Worm (Caenorhabditis elegans) whole organism, L3 larva: ENCODE measurements around the gene F39E9.6.
A peak's percentile ranks its signal among the peaks of the same experiment; 100 is the strongest.

Experiments
- ZK546.5 ChIP-seq: sonication (generic microtip); optimal IDR thresholded peaks from 2 replicates; lab custom pipeline; 2017; ENCODE audit warnings: missing biosample characterization, missing genetic modification characterization
- ama-1 ChIP-seq: fragments of 150-350 bp; optimal IDR thresholded peaks from 2 replicates; lab custom pipeline; 2018
- ceh-28 ChIP-seq: fragments of 150-350 bp; optimal IDR thresholded peaks from 2 replicates; lab custom pipeline; 2014; ENCODE audit warnings: missing biosample characterization, missing genetic modification reagents, missing genetic modification characterization
- ceh-82 ChIP-seq: fragments of 150-350 bp; optimal IDR thresholded peaks from 2 replicates; lab custom pipeline; 2014; ENCODE audit warnings: missing biosample characterization, missing genetic modification characterization
- ceh-9 ChIP-seq: sonication (generic microtip); optimal IDR thresholded peaks from 2 replicates; lab custom pipeline; 2018; ENCODE audit warnings: missing biosample characterization, missing genetic modification characterization
- daf-12 ChIP-seq: fragments of 150-350 bp; optimal IDR thresholded peaks from 2 replicates; lab custom pipeline; 2014; ENCODE audit warnings: missing biosample characterization, missing genetic modification reagents, missing genetic modification characterization
- elt-1 ChIP-seq: fragments of 150-350 bp; optimal IDR thresholded peaks from 2 replicates; lab custom pipeline; 2014; ENCODE audit warnings: missing biosample characterization, missing genetic modification characterization
- elt-3 ChIP-seq, 3 experiments: fragments of 150-350 bp in 1 of 3; sonication (generic microtip) in 2 of 3; optimal IDR thresholded peaks; 2 replicates in 2 of 3; 4 replicates in 1 of 3; lab custom pipeline; 2014 to 2017; ENCODE audit warnings: missing biosample characterization in 3 of 3, missing genetic modification characterization in 3 of 3
- fos-1 ChIP-seq: fragments of 150-350 bp; optimal IDR thresholded peaks from 2 replicates; lab custom pipeline; 2014; ENCODE audit warnings: missing biosample characterization, missing genetic modification characterization
- hmg-11 ChIP-seq: sonication (generic microtip); optimal IDR thresholded peaks from 2 replicates; lab custom pipeline; 2016; ENCODE audit warnings: missing genetic modification characterization, missing compliant biosample characterization
- jun-1 ChIP-seq: fragments of 150-350 bp; optimal IDR thresholded peaks from 2 replicates; lab custom pipeline; 2014; ENCODE audit warnings: missing biosample characterization, missing genetic modification reagents, missing genetic modification characterization
- lsy-12 ChIP-seq: sonication (generic microtip); optimal IDR thresholded peaks from 2 replicates; lab custom pipeline; 2016; ENCODE audit warnings: mild to moderate bottlenecking, missing genetic modification characterization, missing compliant biosample characterization
- mml-1 ChIP-seq: fragments of 150-350 bp; sonication (generic microtip); optimal IDR thresholded peaks from 3 replicates; lab custom pipeline; 2014; ENCODE audit warnings: missing biosample characterization, missing genetic modification characterization
- nfya-1 ChIP-seq: sonication (generic microtip); optimal IDR thresholded peaks from 2 replicates; lab custom pipeline; 2017; ENCODE audit warnings: missing genetic modification characterization, mild to moderate bottlenecking, missing compliant biosample characterization, antibody characterized with exemption, moderate library complexity; ENCODE audit not compliant: insufficient read depth
- nhr-11 ChIP-seq: fragments of 150-350 bp; optimal IDR thresholded peaks from 2 replicates; lab custom pipeline; 2014; ENCODE audit warnings: missing biosample characterization, missing genetic modification characterization
- nhr-25 ChIP-seq: sonication (generic microtip); optimal IDR thresholded peaks from 2 replicates; lab custom pipeline; 2017; ENCODE audit warnings: missing biosample characterization, missing genetic modification characterization
- nhr-28 ChIP-seq: fragments of 150-350 bp; optimal IDR thresholded peaks from 2 replicates; lab custom pipeline; 2014; ENCODE audit warnings: missing biosample characterization, missing genetic modification characterization
- pha-4 ChIP-seq: fragments of 150-350 bp; optimal IDR thresholded peaks from 2 replicates; lab custom pipeline; 2014; ENCODE audit warnings: missing biosample characterization, missing genetic modification reagents, missing genetic modification characterization
- pqm-1 ChIP-seq: fragments of 150-350 bp; optimal IDR thresholded peaks from 2 replicates; lab custom pipeline; 2017; ENCODE audit warnings: missing biosample characterization, missing genetic modification characterization, inconsistent platforms
- sea-2 ChIP-seq: fragments of 150-350 bp; sonication (generic microtip); optimal IDR thresholded peaks from 4 replicates; lab custom pipeline; 2014; ENCODE audit warnings: missing biosample characterization, missing genetic modification reagents, missing genetic modification characterization
- snpc-4 ChIP-seq: fragments of 150-350 bp; optimal IDR thresholded peaks from 2 replicates; lab custom pipeline; 2014; ENCODE audit warnings: missing biosample characterization, missing genetic modification characterization
- tbx-2 ChIP-seq: sonication (generic microtip); optimal IDR thresholded peaks from 2 replicates; lab custom pipeline; 2016; ENCODE audit warnings: mild to moderate bottlenecking, missing genetic modification characterization, missing compliant biosample characterization
- unc-39 ChIP-seq: sonication (generic microtip); optimal IDR thresholded peaks from 4 replicates; lab custom pipeline; 2017; ENCODE audit warnings: missing biosample characterization, missing genetic modification characterization
- unc-62 ChIP-seq: fragments of 150-350 bp; sonication (generic microtip); optimal IDR thresholded peaks from 4 replicates; lab custom pipeline; 2014; ENCODE audit warnings: missing biosample characterization, missing genetic modification reagents, missing genetic modification characterization
- zag-1 ChIP-seq: fragments of 150-350 bp; optimal IDR thresholded peaks from 2 replicates; lab custom pipeline; 2014; ENCODE audit warnings: missing biosample characterization, missing genetic modification characterization
- ztf-4 ChIP-seq: fragments of 150-350 bp; optimal IDR thresholded peaks from 2 replicates; lab custom pipeline; 2014; ENCODE audit warnings: missing biosample characterization, missing genetic modification characterization

F39E9.6 gene

DNA sequence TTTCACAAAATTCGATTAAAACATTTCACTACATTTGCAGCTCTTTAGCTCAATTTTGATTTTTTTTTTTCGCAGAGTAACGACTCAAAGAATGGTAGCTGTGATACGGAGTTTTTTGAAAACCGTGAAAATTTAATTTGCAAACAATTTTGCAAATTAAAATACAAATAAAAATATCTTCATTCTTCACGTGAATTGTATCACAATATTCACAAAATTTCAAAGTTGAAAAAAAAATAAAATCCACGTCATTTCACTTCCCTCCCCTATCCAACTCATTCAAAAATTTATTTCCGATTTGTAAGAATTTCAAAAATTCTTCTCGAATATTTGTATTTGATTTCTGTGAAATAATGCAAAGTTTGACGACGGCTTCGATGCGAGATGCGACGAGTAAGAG, 34.7 kb downstream of the F39E9.6 start, which contains the start of gene wht-4:
wht-4 (plus strand) TSS at position 301 of the 400 bp plus-strand sequence.
- TF ChIP-seq fos-1 (tag; lab: Kevin White, UChicago) (no peak), mml-1 (tag; lab: Kevin White, UChicago) (no peak), ceh-9 (tag; lab: Kevin White, UChicago) (no peak)

DNA sequence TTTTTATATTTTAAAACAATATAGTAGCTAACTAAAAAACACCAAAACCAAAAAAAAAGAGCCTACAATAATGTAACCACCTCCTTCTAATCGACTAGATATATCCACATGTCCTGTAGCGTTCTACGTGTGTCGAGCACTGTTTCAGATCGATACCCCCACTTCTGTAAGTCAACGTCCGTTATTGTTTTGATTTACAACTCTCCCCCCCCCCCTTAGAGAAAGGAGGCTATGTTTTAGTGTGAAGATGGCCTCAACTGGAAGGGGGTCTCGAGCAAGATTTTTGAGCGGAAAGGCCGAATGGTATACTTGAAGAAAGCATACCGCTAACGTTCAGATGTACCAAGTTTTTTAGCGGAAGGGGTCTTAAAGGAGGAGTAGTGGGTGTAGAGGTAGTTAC, 35.7 kb downstream of the F39E9.6 start, which contains the start of gene F02E11.4:
F02E11.4 (minus strand) TSS at position 101 of the 400 bp plus-strand sequence.
- TF ChIP-seq ama-1 (lab: Kevin White, UChicago) (no peak), snpc-4 (tag; lab: Kevin White, UChicago) (no peak), tbx-2 (tag; lab: Kevin White, UChicago) (no peak), nhr-28 (tag; lab: Kevin White, UChicago) (no peak), sea-2 (GFP tag; lab: Kevin White, UChicago) (no peak), unc-39 (tag; lab: Kevin White, UChicago) (no peak), hmg-11 (no peak)

DNA sequence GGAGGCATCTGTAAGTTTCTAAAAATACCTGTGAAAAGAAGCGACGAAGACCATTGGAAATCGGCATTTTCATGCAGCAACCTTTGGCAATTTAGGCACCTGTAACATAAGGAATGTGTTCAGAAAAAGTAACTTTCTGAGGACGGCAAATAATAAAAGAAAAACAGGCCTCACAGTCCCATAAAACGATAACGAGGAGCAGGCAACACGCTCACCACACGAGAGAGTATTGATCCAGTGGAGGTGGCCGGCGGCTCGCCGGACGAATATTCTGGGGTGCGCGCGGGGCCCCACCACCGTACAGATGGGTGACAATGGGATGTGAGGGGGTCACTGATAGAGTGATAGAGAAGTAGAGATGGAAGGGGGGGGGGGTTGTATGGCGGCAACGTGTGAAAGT, 38.4 kb downstream of the F39E9.6 start, which contains the start of gene F02E11.3:
F02E11.3 (minus strand) TSS at position 101 of the 400 bp plus-strand sequence.
- TF ChIP-seq jun-1 (tag; lab: Kevin White, UChicago) (no peak), zag-1 (tag; lab: Kevin White, UChicago) (no peak)

DNA sequence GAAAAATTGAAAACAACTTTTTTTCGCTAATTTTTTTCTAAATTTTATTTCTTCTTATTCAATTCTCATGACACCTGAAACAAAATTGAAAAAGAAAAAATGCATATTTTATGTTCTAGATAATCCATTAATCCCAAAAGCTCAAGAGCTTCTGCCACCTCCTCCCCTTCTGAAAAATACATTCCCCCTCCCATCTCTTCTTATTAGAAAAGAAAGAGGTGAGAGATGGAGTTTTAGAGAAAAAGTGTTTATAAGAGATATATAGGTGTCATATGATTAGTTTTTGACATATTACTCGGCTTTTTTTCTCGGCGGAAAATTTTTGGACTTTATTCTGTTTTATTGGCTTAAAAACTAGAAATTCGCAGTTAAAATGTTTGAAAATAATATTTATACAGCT, 42.7 kb downstream of the F39E9.6 start:
- TF ChIP-seq unc-62 (no peak), nhr-25 (no peak), jun-1 (tag; lab: Kevin White, UChicago) (no peak), unc-39 (tag; lab: Kevin White, UChicago) (no peak), ztf-4 (no peak), pqm-1 (tag; lab: Kevin White, UChicago) (no peak), nhr-11 (tag; lab: Kevin White, UChicago) (no peak), zag-1 (tag; lab: Kevin White, UChicago) (no peak), daf-12 (tag; lab: Kevin White, UChicago) (no peak), ceh-9 (tag; lab: Kevin White, UChicago) (no peak)

DNA sequence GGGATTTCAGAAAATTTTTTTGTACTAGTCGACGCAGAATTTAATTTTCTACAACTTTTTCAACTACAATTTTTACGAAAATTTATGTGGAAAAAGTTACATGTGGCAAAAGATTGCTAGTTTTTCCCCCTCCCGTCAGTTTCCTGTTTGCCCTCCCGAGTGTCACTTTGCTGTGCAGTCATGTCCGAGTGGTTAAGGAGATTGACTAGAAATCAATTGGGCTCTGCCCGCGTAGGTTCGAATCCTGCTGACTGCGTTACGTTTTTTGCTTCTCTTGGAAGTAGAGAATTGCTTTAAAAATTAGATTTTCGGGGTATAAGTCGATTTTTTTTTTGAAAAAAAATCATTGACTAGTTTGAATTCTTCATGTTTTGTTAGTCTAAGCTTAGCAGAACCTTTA, 45.5 kb downstream of the F39E9.6 start:
- TF ChIP-seq pha-4 (tag; lab: Kevin White, UChicago): peak; percentile 17
- TF ChIP-seq jun-1 (tag; lab: Kevin White, UChicago): no peak
- TF ChIP-seq nfya-1 (tag; lab: Kevin White, UChicago): peak; percentile 8
- no peak for TF ChIP-seq ztf-4
- TF ChIP-seq fos-1 (tag; lab: Kevin White, UChicago): no peak

DNA sequence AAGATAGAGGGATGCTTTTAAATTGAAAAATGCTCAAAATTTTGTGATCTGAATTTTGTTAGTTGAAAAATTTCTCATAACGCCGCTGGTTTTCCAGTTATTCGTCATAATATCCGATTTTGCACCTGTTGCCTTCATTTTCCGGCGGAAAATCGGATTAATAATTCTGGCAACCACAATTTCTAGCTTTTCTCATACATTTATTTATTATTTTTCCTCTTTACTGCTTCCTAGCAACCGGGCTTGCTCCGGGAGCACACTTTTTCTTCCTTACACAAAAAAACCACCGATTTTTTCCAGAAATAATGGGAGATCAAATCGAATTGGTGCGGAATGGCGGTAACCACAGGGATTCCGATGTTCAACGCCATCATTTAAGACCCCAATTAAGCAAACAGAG, 46.0 kb downstream of the F39E9.6 start, which contains the start of gene F02E11.7:
F02E11.7 (plus strand) TSS at position 301 of the 400 bp plus-strand sequence.
- TF ChIP-seq elt-1 (tag; lab: Kevin White, UChicago): no peak
- no peak for TF ChIP-seq ceh-9 (tag; lab: Kevin White, UChicago)
- TF ChIP-seq ztf-4: no peak
- no peak for TF ChIP-seq unc-62
- no peak for TF ChIP-seq sea-2 (GFP tag; lab: Kevin White, UChicago)
- TF ChIP-seq zag-1 (tag; lab: Kevin White, UChicago): no peak
- TF ChIP-seq ZK546.5 (tag; lab: Kevin White, UChicago): no peak
- no peak for TF ChIP-seq lsy-12 (tag; lab: Kevin White, UChicago)
- no peak for TF ChIP-seq elt-3 (tag; optimal IDR thresholded peaks at IDR 0.05; lab: Kevin White, UChicago)
- TF ChIP-seq ceh-28 (tag; lab: Kevin White, UChicago): no peak
- TF ChIP-seq nhr-11 (tag; lab: Kevin White, UChicago): no peak

DNA sequence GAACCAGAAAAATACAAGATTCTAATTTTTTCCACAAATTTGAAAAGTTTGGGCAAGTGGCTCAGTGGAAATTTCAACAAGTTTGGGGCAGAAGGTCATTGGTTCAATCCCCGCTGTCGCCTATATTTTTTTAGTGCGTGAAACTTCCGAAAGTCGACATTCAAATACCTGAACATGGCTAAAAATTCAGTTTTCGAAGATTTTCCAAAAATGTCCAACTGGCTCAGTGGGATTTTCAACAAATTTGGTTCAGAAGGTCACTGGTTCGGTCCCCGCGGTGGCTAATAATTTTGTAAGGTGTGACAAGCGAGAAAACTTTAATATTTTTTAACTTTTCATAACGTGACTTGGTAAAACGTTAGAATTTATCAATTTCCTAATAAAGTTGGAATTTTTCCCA, 48.6 kb downstream of the F39E9.6 start:
- TF ChIP-seq nfya-1 (tag; lab: Kevin White, UChicago): no peak
- TF ChIP-seq lsy-12 (tag; lab: Kevin White, UChicago): no peak
- no peak for TF ChIP-seq daf-12 (tag; lab: Kevin White, UChicago)
- no peak for TF ChIP-seq nhr-25
- no peak for TF ChIP-seq ceh-82
- no peak for TF ChIP-seq tbx-2 (tag; lab: Kevin White, UChicago)
- no peak for TF ChIP-seq ceh-28 (tag; lab: Kevin White, UChicago)
